Worm (Caenorhabditis elegans): ENCODE data around the gene srr-1.

The srr-1 gene

ce11 chrV:13046125-13047123 is 7.1 kb downstream of the srr-1 start (continued):
- no peak for TF ChIP-seq ets-5 (GFP tag; IDR thresholded peaks at IDR 0.05)
- TF ChIP-seq mab-9 (GFP tag; IDR thresholded peaks at IDR 0.05): no peak
- no peak for TF ChIP-seq nhr-90 (tag; optimal IDR thresholded peaks at IDR 0.05; ENCODE audit: poor library complexity)
- TF ChIP-seq elt-2 (tag; optimal IDR thresholded peaks at IDR 0.05): peak; percentile 58
- TF ChIP-seq dsc-1 (tag; optimal IDR thresholded peaks at IDR 0.05): no peak
- TF ChIP-seq C34B4.2 (tag; optimal IDR thresholded peaks at IDR 0.05): no peak
- no peak for TF ChIP-seq tlp-1 (tag; optimal IDR thresholded peaks at IDR 0.05)
- TF ChIP-seq sox-4 (tag; optimal IDR thresholded peaks at IDR 0.05): no peak
- peak; percentile 24 for TF ChIP-seq blmp-1 (tag; optimal IDR thresholded peaks at IDR 0.05)
- peak in 1 of 2 experiments; percentile 12 for TF ChIP-seq lin-35 (GFP tag; optimal IDR thresholded peaks at IDR 0.05)
- no peak for TF ChIP-seq egl-13 (tag; optimal IDR thresholded peaks at IDR 0.05)
- TF ChIP-seq lin-13 (GFP tag; optimal IDR thresholded peaks at IDR 0.05): no peak
- TF ChIP-seq nhr-85 (tag): peak; percentile 60
- TF ChIP-seq ceh-88 (GFP tag; IDR thresholded peaks at IDR 0.05): no peak
- TF ChIP-seq fkh-4 (tag; optimal IDR thresholded peaks at IDR 0.05; ENCODE audit: borderline replicate concordance): no peak
- TF ChIP-seq lir-3 (tag; optimal IDR thresholded peaks at IDR 0.05; ENCODE audit: poor library complexity): no peak
- TF ChIP-seq nhr-84 (tag; optimal IDR thresholded peaks at IDR 0.05): no peak
- TF ChIP-seq vab-15 (tag; optimal IDR thresholded peaks at IDR 0.05): no peak
- TF ChIP-seq C04F5.9 (tag; optimal IDR thresholded peaks at IDR 0.05): no peak
- TF ChIP-seq unc-130 (tag; optimal IDR thresholded peaks at IDR 0.05): no peak
- no peak for TF ChIP-seq unc-86 (tag; optimal IDR thresholded peaks at IDR 0.05)
- no peak for TF ChIP-seq egl-27 (tag; optimal IDR thresholded peaks at IDR 0.05)
- no peak for TF ChIP-seq nhr-12 (tag; optimal IDR thresholded peaks at IDR 0.05)
- TF ChIP-seq jun-1 (tag; optimal IDR thresholded peaks at IDR 0.05): no peak
- no peak for TF ChIP-seq snu-23 (GFP tag; optimal IDR thresholded peaks at IDR 0.05)
- no peak for TF ChIP-seq nhr-11 (tag; optimal IDR thresholded peaks at IDR 0.05)
- TF ChIP-seq unc-62 (GFP tag; optimal IDR thresholded peaks at IDR 0.05): no peak
- TF ChIP-seq nhr-237 (tag; optimal IDR thresholded peaks at IDR 0.05): no peak
- TF ChIP-seq snpc-4 (tag; optimal IDR thresholded peaks at IDR 0.05): no peak
- TF ChIP-seq nhr-20 (tag; optimal IDR thresholded peaks at IDR 0.05): no peak
- no peak for TF ChIP-seq ceh-63 (GFP tag; optimal IDR thresholded peaks at IDR 0.05)
- no peak for TF ChIP-seq fkh-8 (tag; optimal IDR thresholded peaks at IDR 0.05)
- no peak for TF ChIP-seq xbp-1 (tag; optimal IDR thresholded peaks at IDR 0.05)
- TF ChIP-seq nhr-71 (tag; optimal IDR thresholded peaks at IDR 0.05): no peak

- TF ChIP-seq aly-2 (tag; optimal IDR thresholded peaks at IDR 0.05) (no peak), C34B4.2 (tag; optimal IDR thresholded peaks at IDR 0.05) (no peak), pag-3 (tag; optimal IDR thresholded peaks at IDR 0.05; ENCODE audit: borderline replicate concordance, insufficient read depth) (no peak), snpc-4 (tag; optimal IDR thresholded peaks at IDR 0.05) (no peak), lin-14 (GFP tag; optimal IDR thresholded peaks at IDR 0.05) (no peak), vab-15 (tag; optimal IDR thresholded peaks at IDR 0.05) (no peak), hlh-17 (GFP tag; optimal IDR thresholded peaks at IDR 0.05; ENCODE audit: borderline replicate concordance) (no peak), nhr-11 (tag; optimal IDR thresholded peaks at IDR 0.05) (no peak), sup-37 (GFP tag; optimal IDR thresholded peaks at IDR 0.05) (no peak), grh-1 (GFP tag; IDR thresholded peaks at IDR 0.05) (no peak), unc-130 (tag; optimal IDR thresholded peaks at IDR 0.05) (no peak), pqm-1 (tag; optimal IDR thresholded peaks at IDR 0.05) (no peak)
These were observed 8.5 kb downstream of the srr-1 start for ce11 chrV:13045017-13045416.
